Fruit fly (Drosophila melanogaster): ENCODE results near the gene CG34238.

- no peak for TF ChIP-seq Ets98B (GFP tag; IDR thresholded peaks at IDR 0.05)
- TF ChIP-seq D1 (tag; optimal IDR thresholded peaks at IDR 0.05), result no peak
Observed at dm6 chr3L:10581688-10582288, 44.5 kb upstream of the CG34238 start.
